Fruit fly (Drosophila melanogaster) whole organism, wandering third instar larva: ENCODE measurements around the gene BNIP3.

ENCODE experiments used
- Abd-B ChIP-seq: fragments of >200 bp; optimal IDR thresholded peaks from 2 replicates; lab custom pipeline; 2017; ENCODE audit warnings: missing biosample characterization, missing genetic modification characterization
- CG32264 ChIP-seq: fragments of 200-800 bp; sonication (Bioruptor generic); optimal IDR thresholded peaks from 2 replicates; lab custom pipeline; 2016; ENCODE audit warnings: missing biosample characterization, missing genetic modification characterization
- CG9705 ChIP-seq: fragments of 200-800 bp; sonication (Bioruptor generic); optimal IDR thresholded peaks from 2 replicates; lab custom pipeline; 2018; ENCODE audit warnings: missing biosample characterization, mild to moderate bottlenecking, missing genetic modification characterization
- CrebA ChIP-seq: fragments of 200-800 bp; sonication (Bioruptor generic); optimal IDR thresholded peaks from 2 replicates; lab custom pipeline; 2016; ENCODE audit warnings: missing biosample characterization, mild to moderate bottlenecking, missing genetic modification characterization, borderline replicate concordance
- Dfd ChIP-seq: fragments of >200 bp; optimal IDR thresholded peaks from 2 replicates; lab custom pipeline; 2017; ENCODE audit warnings: missing biosample characterization, missing genetic modification characterization
- Dif ChIP-seq: fragments of 200-275, 200-300 bp; sonication (Bioruptor generic); optimal IDR thresholded peaks from 2 replicates; lab custom pipeline; 2018; ENCODE audit warnings: missing biosample characterization, missing genetic modification characterization; ENCODE audit not compliant: partially characterized antibody
- GATAd ChIP-seq: sonication (Bioruptor generic); optimal IDR thresholded peaks from 2 replicates; lab custom pipeline; 2016; ENCODE audit warnings: missing biosample characterization, missing genetic modification characterization
- HLH106 ChIP-seq: fragments of 200-800 bp; optimal IDR thresholded peaks from 3 replicates; lab custom pipeline; 2019; ENCODE audit warnings: missing biosample characterization, mild to moderate bottlenecking, missing genetic modification characterization, moderate library complexity
- Hnf4 ChIP-seq: fragments of 200-800 bp; sonication (Bioruptor generic); optimal IDR thresholded peaks from 2 replicates; lab custom pipeline; 2016; ENCODE audit warnings: missing biosample characterization, mild to moderate bottlenecking, missing genetic modification characterization
- Hr78 ChIP-seq: fragments of >200 bp; optimal IDR thresholded peaks from 2 replicates; lab custom pipeline; 2017; ENCODE audit warnings: missing biosample characterization, missing genetic modification characterization
- Hr83 ChIP-seq: fragments of 200-300 bp; sonication (Bioruptor generic); optimal IDR thresholded peaks from 2 replicates; lab custom pipeline; 2016; ENCODE audit warnings: missing biosample characterization, mild to moderate bottlenecking, missing genetic modification characterization, moderate library complexity; ENCODE audit not compliant: poor library complexity, severe bottlenecking
- Jra ChIP-seq: sonication (Bioruptor generic); optimal IDR thresholded peaks from 2 replicates; lab custom pipeline; 2016; ENCODE audit warnings: missing biosample characterization, missing genetic modification characterization
- Mio ChIP-seq: sonication (Bioruptor generic); optimal IDR thresholded peaks from 2 replicates; lab custom pipeline; 2016; ENCODE audit warnings: missing biosample characterization, missing genetic modification characterization
- Myc ChIP-seq: fragments of >200 bp; optimal IDR thresholded peaks from 2 replicates; lab custom pipeline; 2017
- N ChIP-seq: fragments of >200 bp; optimal IDR thresholded peaks from 2 replicates; lab custom pipeline; 2018; ENCODE audit warnings: missing biosample characterization, missing external identifiers, missing genetic modification characterization
- OdsH ChIP-seq: fragments of 200-800 bp; sonication (Bioruptor generic); optimal IDR thresholded peaks from 2 replicates; lab custom pipeline; 2016; ENCODE audit warnings: missing biosample characterization, mild to moderate bottlenecking, missing genetic modification characterization
- Rel ChIP-seq, 2 experiments: fragments of 200-800 bp; sonication (Bioruptor generic) in 1 of 2; optimal IDR thresholded peaks; 2 replicates in 1 of 2; 3 replicates in 1 of 2; lab custom pipeline; 2016 to 2019; ENCODE audit warnings: mild to moderate bottlenecking in 2 of 2, missing biosample characterization in 2 of 2, missing genetic modification characterization in 2 of 2, moderate library complexity in 1 of 2
- Sp1 ChIP-seq: fragments of 200-800 bp; sonication (Bioruptor generic); optimal IDR thresholded peaks from 3 replicates; lab custom pipeline; 2019; ENCODE audit warnings: missing biosample characterization, mild to moderate bottlenecking, missing genetic modification characterization, moderate library complexity
- Vsx2 ChIP-seq: fragments of 200-300, 225-300 bp; sonication (Bioruptor generic); optimal IDR thresholded peaks from 2 replicates; lab custom pipeline; 2018; ENCODE audit warnings: missing biosample characterization, missing genetic modification characterization; ENCODE audit not compliant: partially characterized antibody
- br ChIP-seq: fragments of 200-800 bp; sonication (Bioruptor generic); optimal IDR thresholded peaks from 2 replicates; lab custom pipeline; 2016; ENCODE audit warnings: missing biosample characterization, missing genetic modification characterization
- brk ChIP-seq: fragments of 200-800 bp; sonication (Bioruptor generic); optimal IDR thresholded peaks from 2 replicates; lab custom pipeline; 2016; ENCODE audit warnings: missing biosample characterization, mild to moderate bottlenecking, missing genetic modification characterization
- dl ChIP-seq, 2 experiments: fragments of 175-275, 200-275 bp in 1 of 2; fragments of 200-275 bp in 1 of 2; sonication (Bioruptor generic); optimal IDR thresholded peaks; lab custom pipeline; 2018; ENCODE audit warnings: mild to moderate bottlenecking in 2 of 2, missing biosample characterization in 2 of 2, missing genetic modification characterization in 2 of 2, moderate library complexity in 2 of 2; ENCODE audit not compliant: partially characterized antibody in 2 of 2, insufficient read depth in 1 of 2
- dmrt93B ChIP-seq: fragments of 200-800 bp; sonication (Bioruptor generic); optimal IDR thresholded peaks from 2 replicates; lab custom pipeline; 2018; ENCODE audit warnings: missing biosample characterization, mild to moderate bottlenecking, missing genetic modification characterization
- dsf ChIP-seq: sonication (Bioruptor generic); optimal IDR thresholded peaks from 2 replicates; lab custom pipeline; 2016; ENCODE audit warnings: missing biosample characterization, missing genetic modification characterization, borderline replicate concordance
- ey ChIP-seq: fragments of 200-800 bp; sonication (Bioruptor generic); optimal IDR thresholded peaks from 2 replicates; lab custom pipeline; 2016; ENCODE audit warnings: missing biosample characterization, missing genetic modification characterization
- foxo ChIP-seq, 2 experiments: fragments of 200-800 bp; sonication (Bioruptor generic); optimal IDR thresholded peaks; 2 replicates in 1 of 2; 3 replicates in 1 of 2; lab custom pipeline; 2016 to 2017; ENCODE audit warnings: missing biosample characterization in 2 of 2, missing genetic modification characterization in 2 of 2
- fru ChIP-seq: fragments of 200-800 bp; sonication (Bioruptor generic); optimal IDR thresholded peaks from 3 replicates; lab custom pipeline; 2016; ENCODE audit warnings: missing biosample characterization, mild to moderate bottlenecking, missing genetic modification characterization
- h ChIP-seq: fragments of 200-800 bp; sonication (Bioruptor generic); optimal IDR thresholded peaks from 3 replicates; lab custom pipeline; 2016; ENCODE audit warnings: missing biosample characterization, mild to moderate bottlenecking, missing genetic modification characterization
- pan ChIP-seq: fragments of >200 bp; optimal IDR thresholded peaks from 2 replicates; lab custom pipeline; 2017
- psq ChIP-seq: fragments of 200-800 bp; sonication (Bioruptor generic); optimal IDR thresholded peaks from 3 replicates; lab custom pipeline; 2017; ENCODE audit warnings: missing biosample characterization, mild to moderate bottlenecking, missing genetic modification characterization, moderate library complexity
- rgr ChIP-seq: fragments of 200-800 bp; sonication (Bioruptor generic); optimal IDR thresholded peaks from 3 replicates; lab custom pipeline; 2016; ENCODE audit warnings: missing biosample characterization, mild to moderate bottlenecking, missing genetic modification characterization
- sage ChIP-seq: fragments of 200-800 bp; sonication (Bioruptor generic); optimal IDR thresholded peaks from 2 replicates; lab custom pipeline; 2016; ENCODE audit warnings: missing biosample characterization, mild to moderate bottlenecking, missing genetic modification characterization
- sv ChIP-seq: fragments of 200-800 bp; sonication (Bioruptor generic); optimal IDR thresholded peaks from 3 replicates; lab custom pipeline; 2016; ENCODE audit warnings: missing biosample characterization, missing genetic modification characterization
- tai ChIP-seq: sonication (Bioruptor generic); optimal IDR thresholded peaks from 2 replicates; lab custom pipeline; 2016; ENCODE audit warnings: missing biosample characterization, missing genetic modification characterization
- woc ChIP-seq: sonication (Bioruptor generic); optimal IDR thresholded peaks from 2 replicates; lab custom pipeline; 2016; ENCODE audit warnings: missing biosample characterization, mild to moderate bottlenecking, missing genetic modification characterization

The BNIP3 gene

dm6 chr3L:20551862-20552261 is 32.7 kb upstream of the BNIP3 start:
- peak; percentile 20 for TF ChIP-seq OdsH (GFP tag; lab: Kevin White, UChicago)
- TF ChIP-seq rgr (GFP tag; lab: Kevin White, UChicago) = peak; percentile 12
- no peak for TF ChIP-seq dsf (GFP tag; lab: Kevin White, UChicago)
- peak in 1 of 2 experiments; percentile 55 for TF ChIP-seq foxo (GFP tag; optimal IDR thresholded peaks at IDR 0.05; lab: Kevin White, UChicago)
- TF ChIP-seq Hnf4 (GFP tag; lab: Kevin White, UChicago) = peak; percentile 23
- peak; percentile 25 for TF ChIP-seq ey (GFP tag; lab: Kevin White, UChicago)
- no peak for TF ChIP-seq Hr83 (GFP tag; lab: Kevin White, UChicago)
- TF ChIP-seq br (GFP tag; lab: Kevin White, UChicago) = peak; percentile 23
- TF ChIP-seq h (GFP tag; lab: Kevin White, UChicago) = peak; percentile 56
- TF ChIP-seq Sp1 (GFP tag; lab: Kevin White, UChicago) = no peak
- peak; percentile 19 for TF ChIP-seq woc (GFP tag; lab: Kevin White, UChicago)
- peak; percentile 55 for TF ChIP-seq fru (GFP tag; lab: Kevin White, UChicago)
- TF ChIP-seq, all 38 proteins: peak for 9

dm6 chr3L:20549358-20549757 is 30.2 kb upstream of the BNIP3 start:
- no peak for TF ChIP-seq Jra (GFP tag; lab: Kevin White, UChicago)
- TF ChIP-seq dmrt93B = peak; percentile 23
- TF ChIP-seq tai = no peak
- TF ChIP-seq h (GFP tag; lab: Kevin White, UChicago) = peak; percentile 77
- TF ChIP-seq foxo (GFP tag; optimal IDR thresholded peaks at IDR 0.05; lab: Kevin White, UChicago) = peak in 1 of 2 experiments; percentile 76
- TF ChIP-seq Vsx2 (GFP tag; lab: Kevin White, UChicago) = no peak
- peak; percentile 68 for TF ChIP-seq br (GFP tag; lab: Kevin White, UChicago)
- no peak for TF ChIP-seq GATAd
- no peak for TF ChIP-seq Hr83 (GFP tag; lab: Kevin White, UChicago)
- TF ChIP-seq Sp1 (GFP tag; lab: Kevin White, UChicago) = peak; percentile 65
- peak; percentile 76 for TF ChIP-seq ey (GFP tag; lab: Kevin White, UChicago)
- TF ChIP-seq Myc (lab: Kevin White, UChicago) = no peak
- no peak for TF ChIP-seq dsf (GFP tag; lab: Kevin White, UChicago)
- peak; percentile 63 for TF ChIP-seq HLH106
- peak; percentile 77 for TF ChIP-seq OdsH (GFP tag; lab: Kevin White, UChicago)
- peak; percentile 81 for TF ChIP-seq rgr (GFP tag; lab: Kevin White, UChicago)
- TF ChIP-seq brk (GFP tag; lab: Kevin White, UChicago) = peak; percentile 51
- no peak for TF ChIP-seq Abd-B (GFP tag; lab: Kevin White, UChicago)
- TF ChIP-seq psq (GFP tag; lab: Kevin White, UChicago) = peak; percentile 66
- no peak for TF ChIP-seq Dif (GFP tag; lab: Kevin White, UChicago)
- TF ChIP-seq Dfd (GFP tag; lab: Kevin White, UChicago) = no peak
- TF ChIP-seq sage (GFP tag; lab: Kevin White, UChicago) = peak; percentile 41
- peak; percentile 70 for TF ChIP-seq woc (GFP tag; lab: Kevin White, UChicago)
- TF ChIP-seq Rel (GFP tag; optimal IDR thresholded peaks at IDR 0.05; lab: Kevin White, UChicago) = no peak
- no peak for TF ChIP-seq Rel (tag; optimal IDR thresholded peaks at IDR 0.05; lab: Kevin White, UChicago)
- no peak for TF ChIP-seq Hr78 (GFP tag; lab: Kevin White, UChicago)
- peak; percentile 55 for TF ChIP-seq Hnf4 (GFP tag; lab: Kevin White, UChicago)
- no peak for TF ChIP-seq CrebA (GFP tag; lab: Kevin White, UChicago)
- peak; percentile 78 for TF ChIP-seq fru (GFP tag; lab: Kevin White, UChicago)
- TF ChIP-seq Mio (GFP tag; lab: Kevin White, UChicago) = no peak
- no peak for TF ChIP-seq pan
- no peak for TF ChIP-seq dl (GFP tag; optimal IDR thresholded peaks at IDR 0.05; lab: Kevin White, UChicago; ENCODE audit: insufficient read depth in 1 of 2, partially characterized antibody in 2 of 2)

dm6 chr3L:20548201-20548854 is 29.1 kb upstream of the BNIP3 start:
- no peak for TF ChIP-seq CG9705 (GFP tag; lab: Kevin White, UChicago)
- TF ChIP-seq rgr (GFP tag; lab: Kevin White, UChicago) = no peak
- no peak for TF ChIP-seq ey (GFP tag; lab: Kevin White, UChicago)
- no peak for TF ChIP-seq Vsx2 (GFP tag; lab: Kevin White, UChicago)
- TF ChIP-seq CrebA (GFP tag; lab: Kevin White, UChicago) = no peak
- TF ChIP-seq woc (GFP tag; lab: Kevin White, UChicago) = no peak
- no peak for TF ChIP-seq N (GFP tag; lab: Kevin White, UChicago)
- no peak for TF ChIP-seq fru (GFP tag; lab: Kevin White, UChicago)
- no peak for TF ChIP-seq tai
- no peak for TF ChIP-seq Hnf4 (GFP tag; lab: Kevin White, UChicago)
- TF ChIP-seq Mio (GFP tag; lab: Kevin White, UChicago) = no peak
- no peak for TF ChIP-seq dsf (GFP tag; lab: Kevin White, UChicago)
- TF ChIP-seq Hr83 (GFP tag; lab: Kevin White, UChicago) = no peak
- TF ChIP-seq Rel (GFP tag; optimal IDR thresholded peaks at IDR 0.05; lab: Kevin White, UChicago) = no peak
- TF ChIP-seq Rel (tag; optimal IDR thresholded peaks at IDR 0.05; lab: Kevin White, UChicago) = no peak
- TF ChIP-seq pan = no peak
- no peak for TF ChIP-seq h (GFP tag; lab: Kevin White, UChicago)
- TF ChIP-seq CG32264 (GFP tag; lab: Kevin White, UChicago) = no peak
- no peak for TF ChIP-seq sv (GFP tag; lab: Kevin White, UChicago)
- TF ChIP-seq Dif (GFP tag; lab: Kevin White, UChicago) = no peak
